Worm (Caenorhabditis elegans): ENCODE results near the gene sdz-13.

- TF ChIP-seq zip-4 (GFP tag; optimal IDR thresholded peaks at IDR 0.05) (no peak), fos-1 (tag; optimal IDR thresholded peaks at IDR 0.05) (no peak)
Measured at ce11 chrIV:10891993-10892392, 12.6 kb upstream of the sdz-13 start, which contains the start of gene srlf-12.

All from whole organism, L1 larva.